Worm (Caenorhabditis elegans): Measurements from ENCODE around the gene ZC266.1.

- no peak for TF ChIP-seq B0310.2 (tag; optimal IDR thresholded peaks at IDR 0.05)
- no peak for TF ChIP-seq ama-1 (optimal IDR thresholded peaks at IDR 0.05)
- TF ChIP-seq tbx-37 (GFP tag; conservative IDR thresholded peaks at IDR 0.05) = no peak
- no peak for TF ChIP-seq ets-7 (tag; optimal IDR thresholded peaks at IDR 0.05)
- no peak for TF ChIP-seq flt-1 (GFP tag; IDR thresholded peaks at IDR 0.05)
- TF ChIP-seq ceh-13 (GFP tag; optimal IDR thresholded peaks at IDR 0.05) = no peak
- no peak for TF ChIP-seq F13C5.2 (tag; optimal IDR thresholded peaks at IDR 0.05)
- TF ChIP-seq ceh-36 (tag; optimal IDR thresholded peaks at IDR 0.05) = no peak
- no peak for TF ChIP-seq aly-1 (tag; optimal IDR thresholded peaks at IDR 0.05)
- no peak for TF ChIP-seq sea-1 (GFP tag; conservative IDR thresholded peaks at IDR 0.05)
- no peak for TF ChIP-seq tra-4 (tag; optimal IDR thresholded peaks at IDR 0.05)
- TF ChIP-seq hmg-4 (GFP tag; optimal IDR thresholded peaks at IDR 0.05) = no peak
- TF ChIP-seq hnd-1 (tag; optimal IDR thresholded peaks at IDR 0.05) = no peak
- TF ChIP-seq tbx-11 (GFP tag; IDR thresholded peaks at IDR 0.05) = no peak
Observed at ce11 chrV:4707646-4708045, 7.6 kb upstream of the ZC266.1 start.
